Fruit fly (Drosophila melanogaster) whole organism, embryonic: ENCODE results near the gene CG8870.

Experiments
- B-H1 ChIP-seq: fragments of 200-800 bp; sonication (Bioruptor generic); IDR thresholded peaks from 3 replicates; pipeline ENCODE4 v1.3.6; 2022; ENCODE audit warnings: missing biosample characterization, missing genetic modification characterization
- Bdp1 ChIP-seq: fragments of 200-800 bp; sonication (Bioruptor generic); optimal IDR thresholded peaks from 3 replicates; lab custom pipeline; 2016; ENCODE audit warnings: missing biosample characterization, missing genetic modification characterization
- CG10147 ChIP-seq: fragments of 200-800 bp; sonication (Bioruptor generic); optimal IDR thresholded peaks from 2 replicates; lab custom pipeline; 2019; ENCODE audit warnings: missing biosample characterization, mild to moderate bottlenecking, missing genetic modification characterization, moderate library complexity
- CG10462 ChIP-seq: fragments of 200-800 bp; sonication (Bioruptor generic); optimal IDR thresholded peaks from 2 replicates; lab custom pipeline; 2016; ENCODE audit warnings: missing biosample characterization, missing genetic modification characterization
- CG13296 ChIP-seq: fragments of 200-800 bp; sonication (Bioruptor generic); optimal IDR thresholded peaks from 3 replicates; lab custom pipeline; 2018; ENCODE audit warnings: missing biosample characterization, mild to moderate bottlenecking, missing genetic modification characterization
- CG14014 ChIP-seq: fragments of 200-800 bp; sonication (Bioruptor generic); IDR thresholded peaks from 2 replicates; pipeline ENCODE4 v1.3.6; 2022; ENCODE audit warnings: missing biosample characterization, missing genetic modification characterization
- CG14710 ChIP-seq: fragments of 200-800 bp; sonication (Bioruptor generic); optimal IDR thresholded peaks from 3 replicates; lab custom pipeline; 2019; ENCODE audit warnings: missing biosample characterization, mild to moderate bottlenecking, missing genetic modification characterization, moderate library complexity
- CG16815 ChIP-seq: fragments of 200-800 bp; sonication (Bioruptor generic); optimal IDR thresholded peaks from 3 replicates; lab custom pipeline; 2017; ENCODE audit warnings: missing biosample characterization, mild to moderate bottlenecking, missing genetic modification characterization
- CG17912 ChIP-seq: fragments of 200-800 bp; sonication (Bioruptor generic); optimal IDR thresholded peaks from 2 replicates; lab custom pipeline; 2018; ENCODE audit warnings: missing biosample characterization, mild to moderate bottlenecking, missing genetic modification characterization
- CG2875 ChIP-seq: fragments of 200-800 bp; sonication (Bioruptor generic); optimal IDR thresholded peaks from 2 replicates; lab custom pipeline; 2017; ENCODE audit warnings: missing biosample characterization, mild to moderate bottlenecking, missing genetic modification characterization, missing genetic modification reagents
- CG4360 ChIP-seq: fragments of 200-800 bp; sonication (Bioruptor generic); IDR thresholded peaks from 2 replicates; pipeline ENCODE4 v1.3.6; 2022; ENCODE audit warnings: missing biosample characterization, missing genetic modification characterization
- CG4617 ChIP-seq: fragments of 200-800 bp; sonication (Bioruptor generic); optimal IDR thresholded peaks from 3 replicates; lab custom pipeline; 2016; ENCODE audit warnings: missing biosample characterization, missing genetic modification characterization, borderline replicate concordance
- CG4820 ChIP-seq: fragments of 200-800 bp; sonication (Bioruptor generic); optimal IDR thresholded peaks from 3 replicates; lab custom pipeline; 2016; ENCODE audit warnings: missing biosample characterization, missing genetic modification characterization
- CG6813 ChIP-seq: fragments of 200-800 bp; sonication (Bioruptor generic); optimal IDR thresholded peaks from 2 replicates; lab custom pipeline; 2017; ENCODE audit warnings: missing biosample characterization, missing genetic modification characterization, mild to moderate bottlenecking, moderate library complexity, missing genetic modification reagents
- CG8388 ChIP-seq: fragments of 200-800 bp; sonication (Bioruptor generic); optimal IDR thresholded peaks from 2 replicates; lab custom pipeline; 2019; ENCODE audit warnings: missing biosample characterization, mild to moderate bottlenecking, missing genetic modification characterization, moderate library complexity
- CG9609 ChIP-seq: fragments of 200-800 bp; sonication (Bioruptor generic); optimal IDR thresholded peaks from 3 replicates; lab custom pipeline; 2016; ENCODE audit warnings: missing biosample characterization, missing genetic modification characterization
- CHES-1-like ChIP-seq: fragments of 200-800 bp; sonication (Bioruptor generic); optimal IDR thresholded peaks from 2 replicates; lab custom pipeline; 2016; ENCODE audit warnings: missing biosample characterization, missing genetic modification characterization
- Camta ChIP-seq: fragments of 200-800 bp; sonication (Bioruptor generic); optimal IDR thresholded peaks from 2 replicates; lab custom pipeline; 2016; ENCODE audit warnings: missing biosample characterization, missing genetic modification characterization
- Elba2 ChIP-seq: fragments of 200-800 bp; sonication (Bioruptor generic); optimal IDR thresholded peaks from 3 replicates; lab custom pipeline; 2016; ENCODE audit warnings: missing biosample characterization, missing genetic modification characterization
- Nf-YC ChIP-seq: fragments of 200-800 bp; optimal IDR thresholded peaks from 3 replicates; lab custom pipeline; 2019; ENCODE audit warnings: missing biosample characterization, mild to moderate bottlenecking, missing genetic modification characterization, moderate library complexity
- Poxn ChIP-seq: fragments of 200-800 bp; sonication (Bioruptor generic); IDR thresholded peaks from 2 replicates; pipeline ENCODE4 v1.3.6; 2022; ENCODE audit warnings: missing biosample characterization, missing genetic modification characterization
- Sin3A ChIP-seq: fragments of >200 bp; optimal IDR thresholded peaks from 2 replicates; lab custom pipeline; 2018
- ac ChIP-seq: fragments of 200-800 bp; sonication (Bioruptor generic); optimal IDR thresholded peaks from 3 replicates; lab custom pipeline; 2017; ENCODE audit warnings: missing biosample characterization, mild to moderate bottlenecking, missing genetic modification characterization
- ap ChIP-seq: fragments of 200-800 bp; sonication (Bioruptor generic); IDR thresholded peaks from 2 replicates; pipeline ENCODE4 v1.3.6; 2022; ENCODE audit warnings: missing biosample characterization, missing genetic modification characterization
- bab2 ChIP-seq: fragments of 200-800 bp; sonication (Bioruptor generic); optimal IDR thresholded peaks from 2 replicates; lab custom pipeline; 2016; ENCODE audit warnings: missing biosample characterization, missing genetic modification characterization
- bbx ChIP-seq: fragments of 200-800 bp; sonication (Bioruptor generic); IDR thresholded peaks from 2 replicates; pipeline ENCODE4 v1.3.6; 2022; ENCODE audit warnings: missing biosample characterization, missing genetic modification characterization; ENCODE audit not compliant: partially characterized antibody
- br ChIP-seq: fragments of >200 bp; optimal IDR thresholded peaks from 2 replicates; lab custom pipeline; 2017
- chif ChIP-seq, 2 experiments: fragments of 200-800 bp; sonication (Bioruptor generic); optimal IDR thresholded peaks; 3 replicates each; lab custom pipeline; 2016; ENCODE audit warnings: missing biosample characterization in 2 of 2, missing genetic modification characterization in 2 of 2
- crol ChIP-seq: fragments of 200-800 bp; sonication (Bioruptor generic); IDR thresholded peaks from 2 replicates; pipeline ENCODE4 v1.3.6; 2022; ENCODE audit warnings: missing biosample characterization, missing genetic modification characterization
- dati ChIP-seq: fragments of 200-800 bp; sonication (Bioruptor generic); IDR thresholded peaks from 2 replicates; pipeline ENCODE4 v1.3.6; 2022; ENCODE audit warnings: missing biosample characterization, missing genetic modification characterization
- fd96Cb ChIP-seq: fragments of 200-800 bp; sonication (Bioruptor generic); optimal IDR thresholded peaks from 2 replicates; lab custom pipeline; 2018; ENCODE audit warnings: missing biosample characterization, mild to moderate bottlenecking, missing genetic modification characterization, moderate library complexity
- fu2 ChIP-seq: fragments of 200-800 bp; sonication (Bioruptor generic); optimal IDR thresholded peaks from 2 replicates; lab custom pipeline; 2016; ENCODE audit warnings: missing biosample characterization, missing genetic modification characterization
- gem ChIP-seq: fragments of 200-800 bp; sonication (Bioruptor generic); optimal IDR thresholded peaks from 2 replicates; lab custom pipeline; 2019; ENCODE audit warnings: missing biosample characterization, mild to moderate bottlenecking, missing genetic modification characterization, moderate library complexity
- hth ChIP-seq: fragments of >200 bp; optimal IDR thresholded peaks from 2 replicates; lab custom pipeline; 2017; ENCODE audit warnings: inconsistent platforms
- insv ChIP-seq, 2 experiments: fragments of 200-800 bp; sonication (Bioruptor generic); optimal IDR thresholded peaks; 3 replicates each; lab custom pipeline; 2016 to 2018; ENCODE audit warnings: missing biosample characterization in 2 of 2, missing genetic modification characterization in 2 of 2
- kay ChIP-seq: fragments of 200-800 bp; sonication (Bioruptor generic); optimal IDR thresholded peaks from 2 replicates; lab custom pipeline; 2016; ENCODE audit warnings: missing biosample characterization, missing genetic modification characterization
- lab ChIP-seq: fragments of 200-800 bp; sonication (Bioruptor generic); optimal IDR thresholded peaks from 3 replicates; lab custom pipeline; 2017; ENCODE audit warnings: missing biosample characterization, missing genetic modification characterization, mild to moderate bottlenecking, moderate library complexity, missing genetic modification reagents
- lbe ChIP-seq: fragments of 200-800 bp; sonication (Bioruptor generic); optimal IDR thresholded peaks from 2 replicates; lab custom pipeline; 2016; ENCODE audit warnings: missing biosample characterization, mild to moderate bottlenecking, missing genetic modification characterization
- lilli ChIP-seq: fragments of 200-800 bp; sonication (Bioruptor generic); optimal IDR thresholded peaks from 3 replicates; lab custom pipeline; 2016; ENCODE audit warnings: missing biosample characterization, missing genetic modification characterization
- mld ChIP-seq: fragments of 200-800 bp; sonication (Bioruptor generic); IDR thresholded peaks from 3 replicates; pipeline ENCODE4 v1.3.6; 2022; ENCODE audit warnings: missing biosample characterization, missing genetic modification characterization; ENCODE audit not compliant: partially characterized antibody
- odd ChIP-seq: fragments of 200-800 bp; sonication (Bioruptor generic); optimal IDR thresholded peaks from 2 replicates; lab custom pipeline; 2017; ENCODE audit warnings: missing biosample characterization, mild to moderate bottlenecking, missing genetic modification characterization
- pum ChIP-seq: fragments of 200-800 bp; sonication (Bioruptor generic); optimal IDR thresholded peaks from 2 replicates; lab custom pipeline; 2016; ENCODE audit warnings: missing biosample characterization, missing genetic modification characterization
- ro ChIP-seq: fragments of 200-800 bp; sonication (Bioruptor generic); IDR thresholded peaks from 2 replicates; pipeline ENCODE4 v1.3.6; 2022; ENCODE audit warnings: missing biosample characterization, missing genetic modification characterization
- sim ChIP-seq: fragments of 200-800 bp; sonication (Bioruptor generic); IDR thresholded peaks from 2 replicates; pipeline ENCODE4 v1.3.6; 2022; ENCODE audit warnings: missing biosample characterization, missing genetic modification characterization
- slp2 ChIP-seq: fragments of 200-800 bp; sonication (Bioruptor generic); optimal IDR thresholded peaks from 2 replicates; lab custom pipeline; 2016; ENCODE audit warnings: missing biosample characterization, missing genetic modification characterization
- sob ChIP-seq: fragments of 200-800 bp; sonication (Bioruptor generic); IDR thresholded peaks from 2 replicates; pipeline ENCODE4 v1.3.6; 2022; ENCODE audit warnings: missing biosample characterization, missing genetic modification characterization
- trh ChIP-seq: fragments of 200-800 bp; sonication (Bioruptor generic); optimal IDR thresholded peaks from 2 replicates; lab custom pipeline; 2016; ENCODE audit warnings: missing biosample characterization, missing genetic modification characterization
- vfl ChIP-seq: fragments of 200-800 bp; sonication (Bioruptor generic); optimal IDR thresholded peaks from 2 replicates; lab custom pipeline; 2016; ENCODE audit warnings: missing biosample characterization, missing genetic modification characterization
- zfh1 ChIP-seq: fragments of 200-800 bp; sonication (Bioruptor generic); IDR thresholded peaks from 3 replicates; pipeline ENCODE4 v1.3.6; 2022; ENCODE audit warnings: missing biosample characterization, missing genetic modification characterization
- zfh2 ChIP-seq: fragments of 200-800 bp; sonication (Bioruptor generic); optimal IDR thresholded peaks from 2 replicates; lab custom pipeline; 2016; ENCODE audit warnings: missing biosample characterization, missing genetic modification characterization

The CG8870 gene

DNA sequence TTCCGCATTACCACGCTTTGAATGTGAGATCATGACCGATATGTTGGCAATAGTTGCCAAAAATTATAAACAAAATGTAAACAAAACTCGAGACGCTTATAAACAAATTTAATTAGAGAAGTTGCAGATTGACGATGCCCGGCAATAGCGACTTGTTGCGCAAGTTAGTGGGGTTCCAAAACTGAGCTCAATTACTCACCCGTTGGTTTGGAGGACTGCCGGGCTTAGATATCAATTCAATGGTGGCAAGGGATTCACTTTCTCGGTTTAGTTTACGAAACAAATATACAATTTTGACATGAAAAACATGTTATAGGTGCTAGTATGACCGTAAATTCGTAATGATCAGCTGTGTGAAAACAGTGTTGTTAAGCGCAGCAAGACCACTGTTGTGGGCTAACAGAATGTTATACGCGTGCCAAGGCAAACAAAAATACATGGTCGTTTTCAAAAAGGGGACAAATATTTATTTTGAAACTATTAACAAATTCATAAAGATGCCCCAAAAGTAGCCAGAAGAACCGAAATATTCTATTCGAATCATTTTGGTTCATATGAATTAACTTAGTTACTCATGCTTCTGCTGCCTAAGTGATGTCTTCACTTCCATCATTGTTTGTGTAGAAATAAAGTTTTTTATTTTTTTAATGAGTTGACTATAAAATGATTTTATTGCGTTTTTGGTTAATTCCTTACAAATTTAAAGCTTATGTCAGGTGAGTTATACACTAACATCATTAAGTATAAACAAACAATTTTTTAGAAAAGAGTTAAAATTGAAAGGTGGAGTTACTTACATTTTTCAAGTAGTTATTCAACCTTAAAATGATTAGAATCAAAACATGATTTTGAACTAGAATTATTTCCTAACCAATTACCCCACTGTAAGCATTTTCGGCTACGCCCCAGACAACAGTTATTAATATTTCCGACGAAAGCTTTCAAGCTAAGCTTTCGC, 12.8 kb upstream of the CG8870 start, which contains the start of gene Elp6 (continued):
- 0 out of 2 replicates have a peak, but pooled peaks have one; percentile 35 for TF ChIP-seq dati (GFP tag; lab: Robert Waterston, UW)
- TF ChIP-seq Poxn (GFP tag; lab: Robert Waterston, UW) = no peak
- TF ChIP-seq CG6813 (GFP tag; lab: Kevin White, UChicago) = peak; percentile 14
- TF ChIP-seq insv (GFP tag; optimal IDR thresholded peaks at IDR 0.05; lab: Kevin White, UChicago) = no peak
- TF ChIP-seq CHES-1-like (GFP tag; lab: Kevin White, UChicago) = no peak
- TF ChIP-seq lab = peak; percentile 72
- peak; percentile 57 for TF ChIP-seq odd (GFP tag; lab: Kevin White, UChicago)
- no peak for TF ChIP-seq hth
- no peak for TF ChIP-seq CG4617 (GFP tag; lab: Kevin White, UChicago)
- TF ChIP-seq chif (GFP tag; optimal IDR thresholded peaks at IDR 0.05; lab: Kevin White, UChicago) = peak; percentile 35 to 46
- TF ChIP-seq CG10462 = no peak
- peak; percentile 72 for TF ChIP-seq fu2
- peak; percentile 81 for TF ChIP-seq gem (tag; lab: Kevin White, UChicago)
- TF ChIP-seq fd96Cb (tag; lab: Kevin White, UChicago) = peak; percentile 49
- TF ChIP-seq Elba2 = no peak
- peak; percentile 36 for TF ChIP-seq CG8388 (GFP tag; lab: Kevin White, UChicago)
- TF ChIP-seq vfl (GFP tag; lab: Kevin White, UChicago) = no peak
- TF ChIP-seq zfh2 (GFP tag; lab: Kevin White, UChicago) = peak; percentile 62
- no peak for TF ChIP-seq ro
- TF ChIP-seq trh (GFP tag; lab: Kevin White, UChicago) = peak; percentile 33
- peak; percentile 52 for TF ChIP-seq Camta (GFP tag; lab: Kevin White, UChicago)
- TF ChIP-seq ap = peak; percentile 52
- peak; percentile 53 for TF ChIP-seq CG4820 (GFP tag; lab: Kevin White, UChicago)
- TF ChIP-seq CG2875 (GFP tag; lab: Kevin White, UChicago) = peak; percentile 34
- TF ChIP-seq CG17912 (GFP tag; lab: Kevin White, UChicago) = no peak
- TF ChIP-seq slp2 (GFP tag; lab: Kevin White, UChicago) = peak; percentile 53
- peak; percentile 39 for TF ChIP-seq bab2 (GFP tag; lab: Kevin White, UChicago)
- TF ChIP-seq br (lab: Kevin White, UChicago) = no peak
- TF ChIP-seq B-H1 (GFP tag; lab: Robert Waterston, UW) = peak; percentile 46; the same call in 2 of the 3 replicates
- peak; percentile 65 for TF ChIP-seq pum (GFP tag; lab: Kevin White, UChicago)
- peak; percentile 56 for TF ChIP-seq CG16815
- TF ChIP-seq Bdp1 (GFP tag; lab: Kevin White, UChicago) = no peak
- TF ChIP-seq lilli = peak; percentile 69
- TF ChIP-seq Nf-YC (tag; lab: Kevin White, UChicago) = peak; percentile 51
- peak; percentile 51 for TF ChIP-seq CG9609 (GFP tag; lab: Kevin White, UChicago)
- TF ChIP-seq lbe (GFP tag; lab: Kevin White, UChicago) = peak; percentile 26
- no peak for TF ChIP-seq ac (GFP tag; lab: Kevin White, UChicago)
- peak; percentile 49 for TF ChIP-seq CG13296 (GFP tag; lab: Kevin White, UChicago)
- TF ChIP-seq bbx (GFP tag; lab: Robert Waterston, UW) = no peak
- no peak for TF ChIP-seq mld (GFP tag; lab: Robert Waterston, UW)
- no peak for TF ChIP-seq Sin3A (lab: Kevin White, UChicago)
- peak; percentile 27 for TF ChIP-seq CG14710
- peak; percentile 77 for TF ChIP-seq CG10147
- peak; percentile 60 for TF ChIP-seq CG14014 (GFP tag; lab: Robert Waterston, UW)
- TF ChIP-seq crol (GFP tag; lab: Robert Waterston, UW) = no peak
- TF ChIP-seq zfh1 (GFP tag; lab: Robert Waterston, UW) = peak; percentile 27; the same call in 1 of the 3 replicates
- no peak for TF ChIP-seq sob (GFP tag; lab: Robert Waterston, UW)
- TF ChIP-seq CG4360 = no peak
- peak; percentile 29 for TF ChIP-seq kay (GFP tag; lab: Kevin White, UChicago)
- no peak for TF ChIP-seq sim (GFP tag; lab: Robert Waterston, UW)
